Worm (Caenorhabditis elegans): ENCODE results near the gene ser-1.

ser-1 gene

ce11 chrX:16604566-16604965 is 25.0 kb downstream of the ser-1 start (continued):
- TF ChIP-seq rec-8 (tag; optimal IDR thresholded peaks at IDR 0.05) (peak; percentile 57 to 68), egl-44 (GFP tag; IDR thresholded peaks at IDR 0.05) (peak; percentile 58; the same call in 1 of the 2 replicates), tbp1 (GFP tag; optimal IDR thresholded peaks at IDR 0.05) (peak; percentile 97), cebp-2 (GFP tag; IDR thresholded peaks at IDR 0.05) (0 out of 2 replicates have a peak, but pooled peaks have one; percentile 23), bed-2 (GFP tag; IDR thresholded peaks at IDR 0.05) (no peak), rpc-1 (optimal IDR thresholded peaks at IDR 0.05) (peak; percentile 92), rpc-1 (tag; optimal IDR thresholded peaks at IDR 0.05) (peak; percentile 99), ceh-58 (GFP tag; IDR thresholded peaks at IDR 0.05) (no peak), D2030.7 (GFP tag; IDR thresholded peaks at IDR 0.05) (peak; percentile 77), tlf-1 (GFP tag; optimal IDR thresholded peaks at IDR 0.05) (no peak), mxl-1 (tag; optimal IDR thresholded peaks at IDR 0.05) (no peak), zim-3 (tag; optimal IDR thresholded peaks at IDR 0.05) (no peak), B0261.1 (tag; optimal IDR thresholded peaks at IDR 0.05) (peak; percentile 95), sdz-38 (tag; optimal IDR thresholded peaks at IDR 0.05) (no peak), madf-3 (GFP tag; IDR thresholded peaks at IDR 0.05) (no peak), sptf-2 (GFP tag; optimal IDR thresholded peaks at IDR 0.05) (no peak), madf-10 (tag; optimal IDR thresholded peaks at IDR 0.05) (peak; percentile 78), C17E4.6 (GFP tag; IDR thresholded peaks at IDR 0.05) (no peak), mel-28 (tag; optimal IDR thresholded peaks at IDR 0.05; ENCODE audit: borderline replicate concordance) (no peak), Y53F4B.3 (GFP tag; IDR thresholded peaks at IDR 0.05) (no peak), nfya-2 (GFP tag; IDR thresholded peaks at IDR 0.05) (no peak), attf-6 (GFP tag; IDR thresholded peaks at IDR 0.05) (no peak), B0336.3 (GFP tag; IDR thresholded peaks at IDR 0.05) (peak; percentile 59), F52B5.7 (tag; optimal IDR thresholded peaks at IDR 0.05) (no peak), nhr-120 (GFP tag; IDR thresholded peaks at IDR 0.05) (0 out of 2 replicates have a peak, but pooled peaks have one; percentile 80), rcor-1 (GFP tag; IDR thresholded peaks at IDR 0.05) (peak; percentile 56; the same call in 1 of the 2 replicates), snpc-1.3 (tag; optimal IDR thresholded peaks at IDR 0.05; ENCODE audit: insufficient read depth) (peak; percentile 79), atf-7 (tag; optimal IDR thresholded peaks at IDR 0.05) (no peak), nhr-27 (tag; optimal IDR thresholded peaks at IDR 0.05) (no peak), snpc-1.1 (tag; optimal IDR thresholded peaks at IDR 0.05; ENCODE audit: insufficient read depth) (peak; percentile 75), hmg-20 (GFP tag; IDR thresholded peaks at IDR 0.05) (no peak), F49E8.2 (tag; optimal IDR thresholded peaks at IDR 0.05; ENCODE audit: insufficient read depth) (peak; percentile 28), F22D6.2 (tag; optimal IDR thresholded peaks at IDR 0.05) (no peak), nhr-179 (tag; optimal IDR thresholded peaks at IDR 0.05) (peak; percentile 74), mcd-1 (GFP tag; IDR thresholded peaks at IDR 0.05) (peak; percentile 37; the same call in 1 of the 2 replicates), lin-54 (GFP tag; optimal IDR thresholded peaks at IDR 0.05) (peak; percentile 54), somi-1 (GFP tag; optimal IDR thresholded peaks at IDR 0.05) (peak; percentile 47), xnd-1 (tag; optimal IDR thresholded peaks at IDR 0.05) (no peak), ccch-3 (GFP tag; optimal IDR thresholded peaks at IDR 0.05) (no peak), akir-1 (GFP tag; optimal IDR thresholded peaks at IDR 0.05) (no peak), lag-1 (GFP tag; IDR thresholded peaks at IDR 0.05) (no peak), chd-7 (tag; optimal IDR thresholded peaks at IDR 0.05) (peak; percentile 55), F57A8.1 (GFP tag; optimal IDR thresholded peaks at IDR 0.05) (no peak), repo-1 (tag; optimal IDR thresholded peaks at IDR 0.05) (peak; percentile 55), nhr-90 (tag; optimal IDR thresholded peaks at IDR 0.05) (peak; percentile 86), dpff-1 (tag; optimal IDR thresholded peaks at IDR 0.05) (no peak), lir-1 (GFP tag; conservative IDR thresholded peaks at IDR 0.05) (0 out of 2 replicates have a peak, but pooled peaks have one; percentile 40), attf-3 (GFP tag; conservative IDR thresholded peaks at IDR 0.05) (no peak), him-1 (tag; optimal IDR thresholded peaks at IDR 0.05) (peak; percentile 98)

Data from whole organism, young adult.